Fruit fly (Drosophila melanogaster): ENCODE data around the gene homer.

homer gene

DNA sequence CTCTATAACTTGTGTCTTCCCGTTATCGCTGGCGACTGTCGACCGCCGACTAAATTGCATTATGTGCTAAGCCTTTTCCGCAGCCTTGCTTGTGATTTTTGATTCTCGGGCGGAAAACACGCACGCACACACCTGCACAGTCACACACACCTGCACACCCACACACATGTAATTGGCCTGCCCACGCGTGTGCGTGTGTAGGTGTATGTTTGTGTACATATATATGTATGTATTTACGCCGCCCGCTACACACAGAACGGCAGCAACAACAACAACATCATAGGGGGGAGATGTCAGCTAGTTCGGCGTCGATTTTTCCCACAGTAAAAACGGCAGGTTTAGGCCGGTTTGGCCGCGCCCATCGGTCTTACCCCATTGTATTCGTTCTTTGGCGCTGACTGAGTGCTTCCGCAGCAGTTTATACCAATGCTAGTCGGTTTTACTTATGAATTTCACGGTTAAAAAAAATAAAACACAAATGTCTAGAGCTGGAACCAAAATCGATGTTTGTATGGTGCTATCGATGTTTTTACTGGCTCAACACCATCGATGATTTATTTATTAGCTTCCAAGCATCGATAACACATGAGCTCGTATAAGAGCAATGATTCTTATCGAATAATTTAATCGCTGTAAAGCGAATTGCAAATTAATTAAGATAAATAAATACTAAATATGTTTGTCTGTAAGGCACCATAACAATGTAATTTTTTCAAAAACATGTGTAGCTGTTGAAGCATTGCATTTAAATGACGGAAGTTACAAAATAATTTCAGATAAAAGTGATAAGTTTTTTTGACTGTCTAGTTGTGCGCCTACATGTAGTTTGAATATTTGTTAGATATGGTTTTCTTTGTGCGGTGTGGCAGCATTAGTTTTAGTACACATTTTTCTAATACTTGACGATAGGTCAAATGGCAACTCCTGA is at the start of gene homer:
homer (minus strand) TSS at position 538 of the 928 bp plus-strand sequence.
- TF ChIP-seq EcR (GFP tag; optimal IDR thresholded peaks at IDR 0.05) = no peak
- peak; percentile 13 for TF ChIP-seq CG8478 (optimal IDR thresholded peaks at IDR 0.05)

DNA sequence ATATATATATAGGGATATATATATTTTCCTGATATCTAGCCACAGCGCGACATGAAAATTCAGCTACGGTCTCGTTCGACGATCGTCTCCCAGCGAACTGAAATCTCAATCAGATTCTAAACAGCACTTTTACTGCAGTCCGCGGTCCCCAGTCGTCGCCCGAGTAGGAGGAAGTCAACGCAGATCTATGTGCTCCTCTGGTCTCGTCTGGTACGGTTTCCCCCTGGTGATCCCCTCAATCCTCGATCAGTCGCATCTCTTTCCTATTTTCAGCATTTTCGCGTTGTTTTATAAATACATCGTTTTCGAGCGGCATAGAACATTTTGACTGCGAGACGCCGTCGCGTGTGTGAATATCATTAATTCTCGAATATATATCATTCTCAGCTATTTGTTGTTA is 49.5 kb upstream of the homer start, which contains the start of gene LUBEL:
LUBEL (minus strand) TSS at position 101 of the 400 bp plus-strand sequence.
- TF ChIP-seq EcR (GFP tag; optimal IDR thresholded peaks at IDR 0.05) (no peak), Dll (optimal IDR thresholded peaks at IDR 0.05) (no peak), CG8478 (optimal IDR thresholded peaks at IDR 0.05) (no peak), pan (optimal IDR thresholded peaks at IDR 0.05) (no peak), usp (GFP tag; optimal IDR thresholded peaks at IDR 0.05) (no peak), psq (optimal IDR thresholded peaks at IDR 0.05) (no peak)

DNA sequence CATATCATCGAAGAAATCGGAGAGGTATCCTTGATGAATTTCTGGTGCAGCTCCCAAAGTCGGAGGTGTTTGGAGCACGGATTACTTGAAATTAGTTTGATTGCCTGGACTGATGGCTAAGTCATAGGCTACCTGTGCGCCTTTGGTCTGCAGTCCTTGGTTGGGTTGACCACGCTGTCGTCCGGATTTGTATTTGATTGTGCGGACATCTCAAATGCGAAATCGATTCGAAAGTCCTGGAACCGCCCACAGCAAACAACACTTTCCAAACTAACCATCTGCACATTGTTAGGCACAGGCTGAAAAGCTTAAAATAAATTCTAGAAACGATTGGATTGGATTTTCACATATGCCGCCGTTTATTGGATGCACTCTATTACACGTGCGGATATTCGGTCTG is 36.4 kb upstream of the homer start, which contains the start of gene CG11322:
CG11322 (minus strand) TSS at position 101 of the 400 bp plus-strand sequence.
- TF ChIP-seq usp (GFP tag; optimal IDR thresholded peaks at IDR 0.05) = no peak
- TF ChIP-seq CG8478 (optimal IDR thresholded peaks at IDR 0.05) = no peak
- TF ChIP-seq psq (optimal IDR thresholded peaks at IDR 0.05) = no peak
- TF ChIP-seq EcR (GFP tag; optimal IDR thresholded peaks at IDR 0.05) = no peak
- TF ChIP-seq pan (optimal IDR thresholded peaks at IDR 0.05) = no peak
- TF ChIP-seq Dll (optimal IDR thresholded peaks at IDR 0.05) = no peak

DNA sequence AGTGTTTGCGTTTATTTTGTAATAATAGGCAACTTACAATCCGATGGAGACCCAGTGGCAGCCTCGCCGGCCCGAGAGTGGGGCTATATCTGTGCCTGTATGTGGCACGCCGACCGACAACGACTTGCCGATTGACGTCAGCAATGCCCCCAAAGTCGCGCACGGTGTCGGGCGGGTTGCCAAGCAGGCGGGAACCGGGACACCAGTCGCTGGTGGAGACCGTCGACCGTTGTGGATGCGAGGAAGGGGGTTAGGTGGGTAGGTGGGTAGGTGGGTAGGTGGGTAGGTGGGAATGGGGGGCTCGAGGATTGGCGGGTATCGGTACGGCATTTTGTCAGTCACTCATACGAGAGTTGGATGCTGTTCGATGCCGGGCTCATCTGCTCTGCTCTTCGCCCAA is 27.9 kb upstream of the homer start:
- TF ChIP-seq Dll (optimal IDR thresholded peaks at IDR 0.05) (no peak), EcR (GFP tag; optimal IDR thresholded peaks at IDR 0.05) (no peak), CG8478 (optimal IDR thresholded peaks at IDR 0.05) (no peak), usp (GFP tag; optimal IDR thresholded peaks at IDR 0.05) (no peak), psq (optimal IDR thresholded peaks at IDR 0.05) (no peak), pan (optimal IDR thresholded peaks at IDR 0.05) (no peak)

DNA sequence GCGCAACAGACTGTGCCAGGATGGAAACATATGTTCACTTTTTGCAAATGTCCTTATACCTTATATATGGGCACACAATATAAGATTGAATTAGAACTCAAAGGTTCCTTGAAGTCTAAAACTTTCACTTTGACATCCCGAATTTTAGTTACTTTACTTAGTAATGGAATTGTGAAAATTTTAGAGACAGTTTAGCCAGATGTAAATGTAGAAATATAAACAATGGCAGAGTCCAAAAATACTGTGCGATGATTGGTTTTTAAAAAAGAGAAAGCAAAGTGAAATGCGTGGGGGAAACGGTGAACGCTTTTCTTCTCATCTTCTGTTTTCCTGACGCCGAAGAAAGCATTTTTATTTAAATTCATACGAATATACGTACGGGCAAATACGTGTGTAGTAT is 24.7 kb upstream of the homer start, which contains the start of gene CG44271:
CG44271 (minus strand) TSS at position 101 of the 400 bp plus-strand sequence.
- TF ChIP-seq CG8478 (optimal IDR thresholded peaks at IDR 0.05) (no peak), Dll (optimal IDR thresholded peaks at IDR 0.05) (no peak), EcR (GFP tag; optimal IDR thresholded peaks at IDR 0.05) (no peak), pan (optimal IDR thresholded peaks at IDR 0.05) (no peak), psq (optimal IDR thresholded peaks at IDR 0.05) (no peak)

DNA sequence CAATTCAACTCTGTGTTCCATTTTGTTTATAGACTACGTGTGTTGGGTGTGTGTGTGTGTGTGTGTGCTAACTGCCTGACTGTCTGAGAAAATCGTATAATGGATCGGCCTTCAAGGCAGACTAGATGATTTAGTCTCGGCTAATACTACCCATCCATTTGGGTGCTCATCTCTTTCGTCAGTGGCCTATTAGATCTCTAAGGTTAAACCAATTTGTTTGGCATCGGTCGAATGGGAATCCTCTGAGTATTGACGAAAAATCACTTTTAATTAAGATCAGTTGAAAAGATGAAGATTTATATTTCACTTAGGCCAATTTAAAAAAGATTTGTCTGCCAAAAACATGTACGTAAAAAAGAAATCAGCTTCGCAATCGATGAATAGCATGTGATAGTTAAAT is 22.4 kb upstream of the homer start, which contains the start of gene CG31910:
CG31910 (minus strand) TSS at position 101 of the 400 bp plus-strand sequence.
- TF ChIP-seq EcR (GFP tag; optimal IDR thresholded peaks at IDR 0.05) = no peak
- TF ChIP-seq usp (GFP tag; optimal IDR thresholded peaks at IDR 0.05) = no peak
- TF ChIP-seq pan (optimal IDR thresholded peaks at IDR 0.05) = no peak
- no peak for TF ChIP-seq psq (optimal IDR thresholded peaks at IDR 0.05)
- no peak for TF ChIP-seq CG8478 (optimal IDR thresholded peaks at IDR 0.05)
- no peak for TF ChIP-seq Dll (optimal IDR thresholded peaks at IDR 0.05)

DNA sequence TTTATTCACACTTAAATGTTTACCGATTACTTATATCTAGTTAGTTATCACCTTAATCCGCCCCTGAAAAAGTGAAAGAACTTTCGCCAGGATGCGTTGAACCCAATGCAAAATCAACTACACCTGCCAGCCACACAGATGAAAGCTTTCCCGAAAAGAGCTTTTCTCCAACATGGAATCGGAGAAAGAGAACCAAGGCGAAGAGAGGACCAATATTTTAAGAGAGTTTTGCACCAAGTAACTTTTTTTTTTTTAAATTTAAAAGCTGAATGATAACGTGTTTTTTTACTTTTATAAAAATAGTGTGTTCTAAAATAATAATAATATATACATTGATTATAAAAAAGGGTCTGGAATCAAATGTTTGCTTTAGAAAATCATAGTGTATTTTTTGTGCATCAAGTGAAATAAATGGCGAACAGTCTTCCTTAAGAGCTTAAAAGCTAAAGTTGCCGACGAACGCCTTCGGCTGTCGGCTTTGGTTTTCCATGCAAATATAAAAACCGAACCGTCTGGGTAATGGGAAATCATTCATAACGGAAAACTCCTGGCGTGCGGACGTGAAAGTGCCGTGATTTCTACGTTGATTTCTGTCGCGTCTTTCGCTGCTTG is 18.9 kb upstream of the homer start, which contains the start of gene meng:
meng (plus strand) TSS at position 523 of the 612 bp plus-strand sequence.
- TF ChIP-seq CG8478 (optimal IDR thresholded peaks at IDR 0.05) (no peak), Dll (optimal IDR thresholded peaks at IDR 0.05) (no peak), EcR (GFP tag; optimal IDR thresholded peaks at IDR 0.05) (no peak), usp (GFP tag; optimal IDR thresholded peaks at IDR 0.05) (no peak), pan (optimal IDR thresholded peaks at IDR 0.05) (no peak), psq (optimal IDR thresholded peaks at IDR 0.05) (no peak)

DNA sequence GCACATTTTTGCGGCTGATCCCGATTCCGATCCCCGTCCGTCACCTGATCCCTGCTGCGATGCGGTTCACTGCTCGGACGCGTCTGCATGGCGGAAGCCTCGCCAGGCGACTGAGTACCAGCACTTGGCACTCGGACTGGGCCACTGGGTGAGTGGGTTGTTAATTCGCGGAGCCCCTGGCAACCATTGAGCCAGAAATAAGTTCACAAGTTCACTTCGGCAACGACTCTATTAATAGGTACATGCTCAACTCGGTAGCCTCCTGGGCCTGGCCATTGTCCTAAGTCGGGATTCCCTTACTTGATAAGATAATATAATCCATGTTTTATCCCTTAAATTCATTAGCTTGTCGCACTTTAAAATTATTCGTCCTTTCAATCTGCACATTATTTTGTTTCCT is 16.9 kb upstream of the homer start, which contains the start of gene TTLL3A:
TTLL3A (minus strand) TSS at position 101 of the 400 bp plus-strand sequence.
- no peak for TF ChIP-seq pan (optimal IDR thresholded peaks at IDR 0.05)
- TF ChIP-seq Dll (optimal IDR thresholded peaks at IDR 0.05) = no peak
- TF ChIP-seq EcR (GFP tag; optimal IDR thresholded peaks at IDR 0.05) = no peak
- no peak for TF ChIP-seq CG8478 (optimal IDR thresholded peaks at IDR 0.05)
- no peak for TF ChIP-seq usp (GFP tag; optimal IDR thresholded peaks at IDR 0.05)

DNA sequence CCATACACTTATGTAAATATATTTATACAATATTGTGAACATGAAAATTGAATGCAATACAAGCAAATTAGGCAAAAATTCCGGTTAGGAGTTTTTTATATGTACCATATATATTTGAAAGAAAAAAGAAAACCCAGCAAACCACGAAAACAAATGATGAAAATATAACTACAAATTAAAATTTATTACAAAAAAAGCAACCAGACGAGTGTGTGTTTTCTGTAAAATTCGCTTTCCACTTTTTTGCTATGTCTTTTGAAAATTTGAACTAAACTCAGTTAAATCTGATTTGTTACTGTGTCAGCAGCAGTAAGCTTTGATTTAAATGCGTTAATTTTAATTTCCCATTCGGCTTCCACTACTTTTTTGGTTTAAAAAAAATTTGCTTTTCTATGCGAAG is 9.4 kb upstream of the homer start, which contains the start of gene TTLL3B:
TTLL3B (plus strand) TSS at position 301 of the 400 bp plus-strand sequence.
- no peak for TF ChIP-seq CG8478 (optimal IDR thresholded peaks at IDR 0.05)
- TF ChIP-seq EcR (GFP tag; optimal IDR thresholded peaks at IDR 0.05) = no peak
- TF ChIP-seq psq (optimal IDR thresholded peaks at IDR 0.05) = no peak
- no peak for TF ChIP-seq usp (GFP tag; optimal IDR thresholded peaks at IDR 0.05)
- TF ChIP-seq Dll (optimal IDR thresholded peaks at IDR 0.05) = no peak
- TF ChIP-seq pan (optimal IDR thresholded peaks at IDR 0.05) = no peak

DNA sequence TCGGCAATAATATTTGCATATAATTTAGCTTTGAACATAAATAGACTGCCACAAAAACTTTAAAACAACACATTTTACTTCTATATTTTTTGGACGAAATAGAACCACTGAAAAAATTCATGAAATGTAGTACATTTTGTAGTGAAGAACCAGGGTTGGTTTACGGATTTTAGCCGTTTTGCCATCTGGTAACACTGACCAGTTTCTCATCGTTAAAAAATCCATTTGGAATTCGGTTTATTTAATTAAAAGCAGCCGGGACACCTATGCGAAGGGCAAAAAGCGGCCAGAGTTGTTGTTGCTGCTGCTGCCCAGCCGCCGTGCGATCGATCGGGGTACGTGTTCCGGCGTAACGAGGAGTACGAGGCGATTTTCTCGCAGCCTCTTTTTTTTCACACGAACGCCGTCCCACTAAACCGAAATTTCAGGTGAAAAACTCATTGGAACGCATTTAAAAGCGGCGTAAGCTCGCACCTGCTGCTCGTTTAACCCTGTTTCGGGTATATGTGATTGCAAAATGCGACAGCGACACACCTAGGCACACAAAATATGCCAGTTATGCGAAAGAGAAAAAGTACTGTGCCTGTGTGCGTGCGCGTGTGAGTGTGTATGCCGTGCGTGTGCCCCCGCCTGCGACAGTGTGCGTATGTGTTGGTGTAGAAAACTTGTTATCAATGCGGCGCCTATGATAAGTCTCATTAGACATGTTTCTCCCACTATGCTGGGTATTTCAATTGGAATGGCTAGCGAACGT is 768 bp upstream of the homer start, which contains the start of gene Liprin-alpha:
Liprin-alpha (plus strand) TSS at position 154 of the 754 bp plus-strand sequence.
- TF ChIP-seq Dll (optimal IDR thresholded peaks at IDR 0.05) (no peak), CG8478 (optimal IDR thresholded peaks at IDR 0.05) (peak; percentile 30), EcR (GFP tag; optimal IDR thresholded peaks at IDR 0.05) (no peak), psq (optimal IDR thresholded peaks at IDR 0.05) (no peak), usp (GFP tag; optimal IDR thresholded peaks at IDR 0.05) (no peak)

DNA sequence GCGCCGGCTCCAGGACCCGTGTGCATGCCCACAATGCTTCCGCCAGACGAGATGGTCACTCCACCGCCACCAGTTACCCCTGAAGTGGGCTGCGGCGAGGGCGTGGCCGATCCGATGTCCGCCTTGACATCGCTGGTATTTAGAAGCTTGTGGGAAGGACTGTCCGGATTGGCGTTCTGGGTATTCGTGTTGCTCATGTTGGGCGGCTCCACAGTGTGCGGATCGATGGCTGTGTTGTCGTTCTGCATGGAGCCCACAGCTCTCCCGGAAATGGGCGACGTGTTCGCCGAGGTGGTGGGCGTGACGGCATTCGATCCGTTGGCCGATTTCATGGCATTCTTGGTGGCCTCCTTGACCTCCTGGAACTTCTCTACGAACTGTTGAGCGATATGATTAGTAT is 1.4 kb downstream of the homer start:
- TF ChIP-seq Dll (optimal IDR thresholded peaks at IDR 0.05) = no peak
- no peak for TF ChIP-seq CG8478 (optimal IDR thresholded peaks at IDR 0.05)
- TF ChIP-seq psq (optimal IDR thresholded peaks at IDR 0.05) = no peak
- no peak for TF ChIP-seq usp (GFP tag; optimal IDR thresholded peaks at IDR 0.05)
- TF ChIP-seq pan (optimal IDR thresholded peaks at IDR 0.05) = no peak
- TF ChIP-seq EcR (GFP tag; optimal IDR thresholded peaks at IDR 0.05) = no peak
